Worm (Caenorhabditis elegans): ENCODE measurements around the gene F55B12.2.
A peak's percentile ranks its signal among the peaks of the same experiment; 100 is the strongest.

The F55B12.2 gene

DNA sequence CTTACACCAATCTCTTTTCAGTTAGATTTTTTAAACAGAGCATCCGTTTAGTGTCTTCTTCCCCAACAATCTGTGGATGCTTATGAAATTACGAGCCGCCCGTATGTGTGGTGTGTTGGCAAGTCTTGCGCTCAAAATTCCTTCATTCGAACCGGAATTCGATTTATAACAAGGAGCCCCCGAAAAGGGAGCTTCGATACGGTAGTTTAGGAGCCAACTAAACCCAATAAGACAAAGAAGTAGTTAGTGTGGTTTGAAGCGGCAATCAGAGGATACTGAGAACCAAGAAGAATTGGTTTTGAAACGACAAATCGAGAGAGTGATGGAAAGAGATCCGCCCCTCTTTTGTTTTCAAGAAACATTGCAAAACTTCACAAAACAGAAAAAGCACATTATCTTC, 4.4 kb downstream of the F55B12.2 start:
- no peak for TF ChIP-seq fkh-10 (GFP tag; optimal IDR thresholded peaks at IDR 0.05)
- TF ChIP-seq lin-14 (GFP tag; optimal IDR thresholded peaks at IDR 0.05): peak; percentile 48
- no peak for TF ChIP-seq ztf-4 (tag; optimal IDR thresholded peaks at IDR 0.05)
- no peak for TF ChIP-seq efl-1 (optimal IDR thresholded peaks at IDR 0.05)
- peak in 1 of 2 experiments; percentile 46 for TF ChIP-seq efl-1 (GFP tag; optimal IDR thresholded peaks at IDR 0.05 in 1 of 2)

- TF ChIP-seq pag-3 (tag; optimal IDR thresholded peaks at IDR 0.05; ENCODE audit: borderline replicate concordance, insufficient read depth) (no peak), ceh-88 (GFP tag; IDR thresholded peaks at IDR 0.05) (no peak), hlh-17 (GFP tag; optimal IDR thresholded peaks at IDR 0.05; ENCODE audit: borderline replicate concordance) (no peak), blmp-1 (tag; optimal IDR thresholded peaks at IDR 0.05) (peak; percentile 64), aha-1 (tag; optimal IDR thresholded peaks at IDR 0.05) (no peak), elt-2 (tag; optimal IDR thresholded peaks at IDR 0.05) (no peak), C34B4.2 (tag; optimal IDR thresholded peaks at IDR 0.05) (no peak), C04F5.9 (tag; optimal IDR thresholded peaks at IDR 0.05) (no peak), C16A3.4 (tag; optimal IDR thresholded peaks at IDR 0.05) (peak; percentile 51), fos-1 (tag; optimal IDR thresholded peaks at IDR 0.05) (peak; percentile 56), unc-62 (GFP tag; optimal IDR thresholded peaks at IDR 0.05) (no peak), nhr-71 (tag; optimal IDR thresholded peaks at IDR 0.05) (peak; percentile 74), mdl-1 (tag; optimal IDR thresholded peaks at IDR 0.05) (peak in 1 of 2 experiments; percentile 68), swsn-7 (tag; optimal IDR thresholded peaks at IDR 0.05) (peak; percentile 52), ceh-63 (GFP tag; optimal IDR thresholded peaks at IDR 0.05) (no peak), zag-1 (tag; optimal IDR thresholded peaks at IDR 0.05) (no peak), lin-14 (GFP tag; optimal IDR thresholded peaks at IDR 0.05) (peak; percentile 93), nhr-85 (tag) (no peak), nhr-19 (GFP tag; conservative IDR thresholded peaks at IDR 0.05) (peak; percentile 47), mep-1 (tag; optimal IDR thresholded peaks at IDR 0.05) (peak; percentile 83), snu-23 (GFP tag; optimal IDR thresholded peaks at IDR 0.05) (peak; percentile 78), vab-15 (tag; optimal IDR thresholded peaks at IDR 0.05) (no peak), fkh-8 (tag; optimal IDR thresholded peaks at IDR 0.05) (peak; percentile 67), dpl-1 (GFP tag; optimal IDR thresholded peaks at IDR 0.05) (peak in 2 of 3 experiments; percentile 39 to 61), F16B12.6 (tag; optimal IDR thresholded peaks at IDR 0.05) (no peak), nhr-76 (tag; optimal IDR thresholded peaks at IDR 0.05) (no peak), rnt-1 (tag; optimal IDR thresholded peaks at IDR 0.05) (peak; percentile 63), unc-86 (tag; optimal IDR thresholded peaks at IDR 0.05) (peak; percentile 3), nhr-90 (tag; optimal IDR thresholded peaks at IDR 0.05; ENCODE audit: poor library complexity) (no peak), lsy-2 (tag; optimal IDR thresholded peaks at IDR 0.05) (peak; percentile 30 to 73), fkh-10 (GFP tag; optimal IDR thresholded peaks at IDR 0.05) (peak; percentile 5), ceh-8 (GFP tag; optimal IDR thresholded peaks at IDR 0.05) (no peak), irx-1 (tag; optimal IDR thresholded peaks at IDR 0.05) (no peak), ceh-82 (tag; optimal IDR thresholded peaks at IDR 0.05) (peak; percentile 8 to 71 (median 45)), skn-1 (tag; optimal IDR thresholded peaks at IDR 0.05) (peak; percentile 8), nhr-47 (tag; optimal IDR thresholded peaks at IDR 0.05) (peak; percentile 61), lin-13 (GFP tag; optimal IDR thresholded peaks at IDR 0.05) (peak; percentile 53), tbx-2 (tag; optimal IDR thresholded peaks at IDR 0.05) (peak; percentile 55), jun-1 (tag; optimal IDR thresholded peaks at IDR 0.05) (peak; percentile 61), unc-98 (GFP tag; IDR thresholded peaks at IDR 0.05) (no peak), unc-30 (tag; optimal IDR thresholded peaks at IDR 0.05) (no peak), egl-27 (tag; optimal IDR thresholded peaks at IDR 0.05) (no peak), dsc-1 (tag; optimal IDR thresholded peaks at IDR 0.05) (peak; percentile 14), zip-4 (GFP tag; optimal IDR thresholded peaks at IDR 0.05) (no peak), hpl-2 (GFP tag; optimal IDR thresholded peaks at IDR 0.05) (no peak), snpc-4 (tag; optimal IDR thresholded peaks at IDR 0.05) (peak; percentile 48), Y116A8C.19 (tag; optimal IDR thresholded peaks at IDR 0.05; ENCODE audit: borderline replicate concordance) (no peak), isw-1 (GFP tag; IDR thresholded peaks at IDR 0.05) (no peak)
These were observed 8.3 kb downstream of the F55B12.2 start for ce11 chrV:13808462-13808867.
